Worm (Caenorhabditis elegans) whole organism, mixed stage, embryonic: ENCODE results near the gene E04F6.9.

Experiments used
- ces-1 ChIP-seq: fragments of 150-350 bp; optimal IDR thresholded peaks from 2 replicates; lab custom pipeline; 2014; ENCODE audit warnings: missing biosample characterization, missing genetic modification reagents, missing genetic modification characterization
- drap-1 ChIP-seq: fragments of 200-800 bp; sonication (Bioruptor generic); optimal IDR thresholded peaks from 3 replicates; lab custom pipeline; 2018; ENCODE audit warnings: mild to moderate bottlenecking, missing genetic modification characterization, missing compliant biosample characterization
- elt-1 ChIP-seq: sonication (generic microtip); optimal IDR thresholded peaks from 2 replicates; lab custom pipeline; 2017; ENCODE audit warnings: missing genetic modification characterization, mild to moderate bottlenecking, missing compliant biosample characterization, antibody characterized with exemption, moderate library complexity, borderline replicate concordance; ENCODE audit not compliant: insufficient read depth
- hlh-1 ChIP-seq: fragments of 150-350 bp; optimal IDR thresholded peaks from 2 replicates; lab custom pipeline; 2014; ENCODE audit warnings: missing biosample characterization, missing genetic modification reagents, missing genetic modification characterization
- lsy-2 ChIP-seq: fragments of 150-350 bp; optimal IDR thresholded peaks from 2 replicates; lab custom pipeline; 2014; ENCODE audit warnings: missing biosample characterization, missing genetic modification characterization
- mep-1 ChIP-seq: fragments of 150-350 bp; optimal IDR thresholded peaks from 2 replicates; lab custom pipeline; 2017; ENCODE audit warnings: missing biosample characterization, missing genetic modification reagents, missing genetic modification characterization, inconsistent platforms
- nhr-12 ChIP-seq: fragments of 150-350 bp; optimal IDR thresholded peaks from 2 replicates; lab custom pipeline; 2014; ENCODE audit warnings: missing biosample characterization, missing genetic modification characterization
- nhr-28 ChIP-seq: fragments of 150-350 bp; optimal IDR thresholded peaks from 2 replicates; lab custom pipeline; 2014; ENCODE audit warnings: missing biosample characterization, missing genetic modification characterization
- nhr-76 ChIP-seq: sonication (generic microtip); optimal IDR thresholded peaks from 2 replicates; lab custom pipeline; 2017; ENCODE audit warnings: missing biosample characterization, missing genetic modification characterization
- unc-120 ChIP-seq: sonication (generic microtip); optimal IDR thresholded peaks from 2 replicates; lab custom pipeline; 2017; ENCODE audit warnings: missing genetic modification characterization, missing compliant biosample characterization; ENCODE audit not compliant: poor library complexity, severe bottlenecking
- unc-39 ChIP-seq: fragments of 150-350 bp; optimal IDR thresholded peaks from 2 replicates; lab custom pipeline; 2014; ENCODE audit warnings: missing biosample characterization, missing genetic modification characterization
- zip-8 ChIP-seq: fragments of 150-350 bp; optimal IDR thresholded peaks from 2 replicates; lab custom pipeline; 2014; ENCODE audit warnings: missing biosample characterization, missing genetic modification characterization
- ztf-11 ChIP-seq: fragments of 150-350 bp; optimal IDR thresholded peaks from 2 replicates; lab custom pipeline; 2014; ENCODE audit warnings: missing biosample characterization, missing genetic modification characterization

DNA sequence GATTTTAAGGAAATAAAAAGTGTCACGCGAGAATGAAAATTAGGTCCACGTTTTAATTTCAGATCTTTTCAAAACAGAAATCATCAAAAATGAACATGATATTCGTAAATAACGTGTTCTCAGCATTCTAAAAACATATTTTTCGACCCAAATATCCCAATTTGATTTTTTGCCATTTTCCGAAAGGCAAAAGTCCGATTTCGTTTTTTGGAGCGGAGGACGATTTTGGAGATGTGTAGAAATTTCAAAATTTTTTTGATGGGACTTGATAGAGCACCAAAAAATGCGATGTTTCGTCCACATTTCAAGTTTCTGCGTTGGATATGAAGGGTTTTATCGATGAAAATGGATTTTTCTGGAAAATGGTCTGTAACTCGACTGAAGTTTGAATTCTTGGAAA lies 18.7 kb upstream of the E04F6.9 start:
- TF ChIP-seq nhr-12 = no peak
- TF ChIP-seq ces-1 (GFP tag; lab: Kevin White, UChicago) = no peak
- TF ChIP-seq drap-1 = no peak
- no peak for TF ChIP-seq ztf-11 (tag; lab: Kevin White, UChicago)
- TF ChIP-seq nhr-76 (tag; lab: Kevin White, UChicago) = no peak
- no peak for TF ChIP-seq zip-8 (tag; lab: Kevin White, UChicago)
- no peak for TF ChIP-seq lsy-2
- TF ChIP-seq nhr-28 (tag; lab: Kevin White, UChicago) = no peak
- no peak for TF ChIP-seq unc-39 (tag; lab: Kevin White, UChicago)
- no peak for TF ChIP-seq unc-120 (tag; lab: Kevin White, UChicago)
- no peak for TF ChIP-seq elt-1 (tag; lab: Kevin White, UChicago)
- no peak for TF ChIP-seq hlh-1 (tag; lab: Kevin White, UChicago)
- TF ChIP-seq mep-1 (tag; lab: Kevin White, UChicago) = no peak
